Worm (Caenorhabditis elegans) whole organism, L1 larva: ENCODE data around the gene sysm-1.

Source experiments
- efl-1 ChIP-seq, 4 experiments: fragments of 150-350 bp; optimal IDR thresholded peaks in 3 of 4; peaks in 1 of 4; 1 replicate in 1 of 4; 2 replicates in 3 of 4; lab custom pipeline; 2014; ENCODE audit warnings: missing biosample characterization in 2 of 4, missing genetic modification characterization in 2 of 4, missing genetic modification reagents in 2 of 4
- efl-3 ChIP-seq: fragments of 200-800 bp; sonication (Bioruptor generic); optimal IDR thresholded peaks from 2 replicates; lab custom pipeline; 2018; ENCODE audit warnings: mild to moderate bottlenecking, missing genetic modification characterization, missing compliant biosample characterization
- jun-1 ChIP-seq: fragments of 150-350 bp; optimal IDR thresholded peaks from 2 replicates; lab custom pipeline; 2014; ENCODE audit warnings: missing biosample characterization, missing genetic modification reagents, missing genetic modification characterization
- lin-39 ChIP-seq: fragments of 150-350 bp; optimal IDR thresholded peaks from 2 replicates; lab custom pipeline; 2014; ENCODE audit warnings: missing biosample characterization, missing genetic modification reagents, missing genetic modification characterization
- pqm-1 ChIP-seq: sonication (generic microtip); optimal IDR thresholded peaks from 3 replicates; lab custom pipeline; 2017; ENCODE audit warnings: missing biosample characterization, missing genetic modification characterization

- TF ChIP-seq pqm-1 (tag; lab: Kevin White, UChicago) (peak; percentile 65), jun-1 (tag; lab: Kevin White, UChicago) (no peak), efl-3 (GFP tag; lab: Kevin White, UChicago) (no peak), lin-39 (tag; lab: Kevin White, UChicago) (no peak), efl-1 (optimal IDR thresholded peaks at IDR 0.05; lab: Kevin White, UChicago) (no peak), efl-1 (GFP tag; optimal IDR thresholded peaks at IDR 0.05 in 1 of 2; lab: Kevin White, UChicago) (peak in 1 of 2 experiments; percentile 81)
Measured at ce11 chrII:9094247-9094790, 11.3 kb upstream of the sysm-1 start.
